Fruit fly (Drosophila melanogaster) whole organism: ENCODE data around the gene Hasp.

Source experiments
- CG8478 ChIP-seq: fragments of >200 bp; optimal IDR thresholded peaks from 2 replicates; lab custom pipeline; 2018; ENCODE audit warnings: inconsistent platforms
- EcR ChIP-seq, 2 experiments: fragments of >200 bp; optimal IDR thresholded peaks; 2 replicates each; lab custom pipeline; 2017; ENCODE audit warnings: missing biosample characterization in 2 of 2, missing genetic modification characterization in 2 of 2, missing genetic modification reagents in 2 of 2
- pan ChIP-seq: fragments of >200 bp; optimal IDR thresholded peaks from 2 replicates; lab custom pipeline; 2017

dm6 chr2L:19473397-19474009 lies 43.5 kb downstream of the Hasp start:
- TF ChIP-seq EcR (GFP tag; optimal IDR thresholded peaks at IDR 0.05; lab: Kevin White, UChicago) (no peak), CG8478 (lab: Kevin White, UChicago) (no peak), pan (lab: Kevin White, UChicago) (no peak)
